Worm (Caenorhabditis elegans) whole organism, L1 larva: ENCODE measurements around the gene B0361.4.

Experiments used
- C16A3.4 ChIP-seq: fragments of 150-350 bp; optimal IDR thresholded peaks from 2 replicates; lab custom pipeline; 2014; ENCODE audit warnings: missing biosample characterization, missing genetic modification characterization
- C34B4.2 ChIP-seq: sonication (generic microtip); optimal IDR thresholded peaks from 2 replicates; lab custom pipeline; 2017; ENCODE audit warnings: mild to moderate bottlenecking, missing genetic modification characterization, missing compliant biosample characterization
- F16B12.6 ChIP-seq: fragments of 150-350 bp; optimal IDR thresholded peaks from 2 replicates; lab custom pipeline; 2014; ENCODE audit warnings: missing biosample characterization, missing genetic modification characterization
- alr-1 ChIP-seq: fragments of 200-800 bp; sonication (Bioruptor generic); optimal IDR thresholded peaks from 2 replicates; lab custom pipeline; 2018; ENCODE audit warnings: borderline replicate concordance, mild to moderate bottlenecking, missing genetic modification characterization, missing compliant biosample characterization
- aly-2 ChIP-seq: fragments of 150-350 bp; optimal IDR thresholded peaks from 2 replicates; lab custom pipeline; 2014; ENCODE audit warnings: missing biosample characterization, missing genetic modification characterization
- ama-1 ChIP-seq: fragments of 150-350 bp; optimal IDR thresholded peaks from 2 replicates; lab custom pipeline; 2014
- blmp-1 ChIP-seq: fragments of 150-350 bp; optimal IDR thresholded peaks from 2 replicates; lab custom pipeline; 2014; ENCODE audit warnings: missing biosample characterization, missing genetic modification characterization
- ceh-63 ChIP-seq: fragments of 200-800 bp; sonication (Bioruptor generic); optimal IDR thresholded peaks from 2 replicates; lab custom pipeline; 2018; ENCODE audit warnings: mild to moderate bottlenecking, missing genetic modification characterization, missing compliant biosample characterization
- ces-1 ChIP-seq: fragments of 150-350 bp; optimal IDR thresholded peaks from 2 replicates; lab custom pipeline; 2014; ENCODE audit warnings: missing biosample characterization, missing genetic modification reagents, missing genetic modification characterization
- dpl-1 ChIP-seq, 3 experiments: fragments of 150-350 bp in 2 of 3; sonication (generic microtip) in 1 of 3; optimal IDR thresholded peaks; 2 replicates each; lab custom pipeline; 2014 to 2017; ENCODE audit warnings: missing biosample characterization in 3 of 3, missing genetic modification characterization in 3 of 3, missing genetic modification reagents in 3 of 3
- efl-1 ChIP-seq, 4 experiments: fragments of 150-350 bp; optimal IDR thresholded peaks in 3 of 4; peaks in 1 of 4; 1 replicate in 1 of 4; 2 replicates in 3 of 4; lab custom pipeline; 2014; ENCODE audit warnings: missing biosample characterization in 2 of 4, missing genetic modification characterization in 2 of 4, missing genetic modification reagents in 2 of 4
- efl-3 ChIP-seq: fragments of 200-800 bp; sonication (Bioruptor generic); optimal IDR thresholded peaks from 2 replicates; lab custom pipeline; 2018; ENCODE audit warnings: mild to moderate bottlenecking, missing genetic modification characterization, missing compliant biosample characterization
- egl-13 ChIP-seq: sonication (generic microtip); optimal IDR thresholded peaks from 2 replicates; lab custom pipeline; 2016; ENCODE audit warnings: missing genotype, missing genetic modification reagents, missing genetic modification characterization, missing compliant biosample characterization
- elt-2 ChIP-seq: sonication (generic microtip); optimal IDR thresholded peaks from 2 replicates; lab custom pipeline; 2016; ENCODE audit warnings: missing genetic modification characterization, mild to moderate bottlenecking, inconsistent platforms, missing compliant biosample characterization, missing genetic modification reagents
- elt-3 ChIP-seq, 6 experiments: fragments of 150-350 bp in 1 of 6; sonication (generic microtip); optimal IDR thresholded peaks; 2 replicates each; lab custom pipeline; 2017 to 2018; ENCODE audit warnings: missing biosample characterization in 6 of 6, missing genetic modification characterization in 6 of 6, inconsistent platforms in 1 of 6
- fkh-4 ChIP-seq: sonication (generic microtip); optimal IDR thresholded peaks from 2 replicates; lab custom pipeline; 2016; ENCODE audit warnings: missing compliant biosample characterization, missing genetic modification characterization, borderline replicate concordance
- fkh-8 ChIP-seq: sonication (generic microtip); optimal IDR thresholded peaks from 2 replicates; lab custom pipeline; 2016; ENCODE audit warnings: mild to moderate bottlenecking, missing genetic modification characterization, missing compliant biosample characterization
- grh-1 ChIP-seq: fragments of 200-800 bp; sonication (Bioruptor generic); IDR thresholded peaks from 2 replicates; pipeline ENCODE4 v1.3.6; 2022; ENCODE audit warnings: missing genetic modification reagents, missing genetic modification characterization, missing compliant biosample characterization
- hpl-2 ChIP-seq: fragments of 150-350 bp; optimal IDR thresholded peaks from 2 replicates; lab custom pipeline; 2014; ENCODE audit warnings: missing biosample characterization, missing genetic modification reagents, missing genetic modification characterization
- isw-1 ChIP-seq: fragments of 200-800 bp; sonication (Bioruptor generic); IDR thresholded peaks from 2 replicates; pipeline ENCODE4 v1.3.6; 2022; ENCODE audit warnings: missing genetic modification characterization, missing compliant biosample characterization
- lin-14 ChIP-seq: fragments of 200-800 bp; sonication (Bioruptor generic); optimal IDR thresholded peaks from 2 replicates; lab custom pipeline; 2018; ENCODE audit warnings: mild to moderate bottlenecking, missing genetic modification characterization, moderate library complexity, missing compliant biosample characterization
- lin-15B ChIP-seq: fragments of 150-350 bp; sonication (generic microtip); optimal IDR thresholded peaks from 3 replicates; lab custom pipeline; 2014; ENCODE audit warnings: missing biosample characterization, missing genetic modification characterization
- lir-3 ChIP-seq: sonication (generic microtip); optimal IDR thresholded peaks from 2 replicates; lab custom pipeline; 2016; ENCODE audit warnings: mild to moderate bottlenecking, missing genetic modification characterization, moderate library complexity, missing compliant biosample characterization; ENCODE audit not compliant: poor library complexity
- mab-9 ChIP-seq: fragments of 200-800 bp; sonication (Bioruptor generic); IDR thresholded peaks from 2 replicates; pipeline ENCODE4 v1.3.6; 2022; ENCODE audit warnings: missing genetic modification reagents, missing genetic modification characterization, missing compliant biosample characterization
- mef-2 ChIP-seq: fragments of 150-350 bp; optimal IDR thresholded peaks from 2 replicates; lab custom pipeline; 2014; ENCODE audit warnings: missing biosample characterization, missing genetic modification characterization
- nhr-12 ChIP-seq: sonication (generic microtip); optimal IDR thresholded peaks from 2 replicates; lab custom pipeline; 2017; ENCODE audit warnings: missing biosample characterization, missing genetic modification characterization
- nhr-19 ChIP-seq: fragments of 200-800 bp; sonication (Bioruptor generic); conservative IDR thresholded peaks from 2 replicates; pipeline ENCODE4 v1.3.6; 2022; ENCODE audit warnings: missing genetic modification characterization, missing compliant biosample characterization
- nhr-20 ChIP-seq: sonication (generic microtip); optimal IDR thresholded peaks from 2 replicates; lab custom pipeline; 2016; ENCODE audit warnings: mild to moderate bottlenecking, missing genetic modification characterization, missing compliant biosample characterization
- nhr-237 ChIP-seq: fragments of 150-350 bp; optimal IDR thresholded peaks from 2 replicates; lab custom pipeline; 2014; ENCODE audit warnings: missing biosample characterization, missing genetic modification characterization
- nhr-77 ChIP-seq: fragments of 150-350 bp; optimal IDR thresholded peaks from 2 replicates; lab custom pipeline; 2014; ENCODE audit warnings: missing biosample characterization, missing genetic modification characterization
- nhr-84 ChIP-seq: sonication (generic microtip); optimal IDR thresholded peaks from 2 replicates; lab custom pipeline; 2017; ENCODE audit warnings: missing biosample characterization, missing genetic modification characterization
- nhr-85 ChIP-seq: sonication (generic microtip); peaks from one replicate; lab custom pipeline; 2016; ENCODE audit warnings: missing genetic modification characterization, inconsistent platforms, missing compliant biosample characterization
- nhr-90 ChIP-seq: sonication (generic microtip); optimal IDR thresholded peaks from 2 replicates; lab custom pipeline; 2016; ENCODE audit warnings: mild to moderate bottlenecking, missing genetic modification characterization, missing compliant biosample characterization; ENCODE audit not compliant: poor library complexity
- pqm-1 ChIP-seq: sonication (generic microtip); optimal IDR thresholded peaks from 3 replicates; lab custom pipeline; 2017; ENCODE audit warnings: missing biosample characterization, missing genetic modification characterization
- snpc-4 ChIP-seq: fragments of 150-350 bp; optimal IDR thresholded peaks from 2 replicates; lab custom pipeline; 2014; ENCODE audit warnings: missing biosample characterization, missing genetic modification characterization
- snu-23 ChIP-seq: sonication (generic microtip); optimal IDR thresholded peaks from 2 replicates; lab custom pipeline; 2016; ENCODE audit warnings: missing genetic modification characterization, missing compliant biosample characterization
- sox-4 ChIP-seq: sonication (generic microtip); optimal IDR thresholded peaks from 2 replicates; lab custom pipeline; 2016; ENCODE audit warnings: missing genetic modification characterization, missing compliant biosample characterization
- sptf-1 ChIP-seq: fragments of 150-350 bp; optimal IDR thresholded peaks from 2 replicates; lab custom pipeline; 2014; ENCODE audit warnings: missing biosample characterization, missing genetic modification characterization
- sup-37 ChIP-seq: fragments of 200-800 bp; sonication (Bioruptor generic); optimal IDR thresholded peaks from 2 replicates; lab custom pipeline; 2018; ENCODE audit warnings: mild to moderate bottlenecking, missing genetic modification characterization, missing compliant biosample characterization
- tlp-1 ChIP-seq: fragments of 150-350 bp; optimal IDR thresholded peaks from 2 replicates; lab custom pipeline; 2014; ENCODE audit warnings: missing biosample characterization, missing genetic modification characterization
- unc-130 ChIP-seq: fragments of 150-350 bp; optimal IDR thresholded peaks from 2 replicates; lab custom pipeline; 2017; ENCODE audit warnings: missing biosample characterization, missing genetic modification characterization, inconsistent platforms
- unc-30 ChIP-seq: sonication (generic microtip); optimal IDR thresholded peaks from 2 replicates; lab custom pipeline; 2017; ENCODE audit warnings: missing biosample characterization, missing genetic modification characterization
- unc-62 ChIP-seq: fragments of 150-350 bp; optimal IDR thresholded peaks from 2 replicates; lab custom pipeline; 2014; ENCODE audit warnings: missing biosample characterization, missing genetic modification reagents, missing genetic modification characterization
- unc-86 ChIP-seq: sonication (generic microtip); optimal IDR thresholded peaks from 2 replicates; lab custom pipeline; 2016; ENCODE audit warnings: missing genetic modification characterization, missing compliant biosample characterization
- unc-98 ChIP-seq: fragments of 200-800 bp; sonication (Bioruptor generic); IDR thresholded peaks from 2 replicates; pipeline ENCODE4 v1.3.6; 2022; ENCODE audit warnings: missing genetic modification characterization, missing compliant biosample characterization
- zag-1 ChIP-seq: fragments of 150-350 bp; optimal IDR thresholded peaks from 2 replicates; lab custom pipeline; 2014; ENCODE audit warnings: missing biosample characterization, missing genetic modification characterization
- zip-4 ChIP-seq: fragments of 200-800 bp; sonication (Bioruptor generic); optimal IDR thresholded peaks from 2 replicates; lab custom pipeline; 2018; ENCODE audit warnings: mild to moderate bottlenecking, missing genetic modification characterization, moderate library complexity, missing compliant biosample characterization
- ztf-11 ChIP-seq, 2 experiments: sonication (generic microtip); optimal IDR thresholded peaks; 2 replicates each; lab custom pipeline; 2016 to 2017; ENCODE audit warnings: missing genetic modification characterization in 2 of 2, missing biosample characterization in 1 of 2, missing compliant biosample characterization in 1 of 2
- ztf-4 ChIP-seq: fragments of 150-350 bp; optimal IDR thresholded peaks from 2 replicates; lab custom pipeline; 2014; ENCODE audit warnings: missing biosample characterization, missing genetic modification characterization

The B0361.4 gene

DNA sequence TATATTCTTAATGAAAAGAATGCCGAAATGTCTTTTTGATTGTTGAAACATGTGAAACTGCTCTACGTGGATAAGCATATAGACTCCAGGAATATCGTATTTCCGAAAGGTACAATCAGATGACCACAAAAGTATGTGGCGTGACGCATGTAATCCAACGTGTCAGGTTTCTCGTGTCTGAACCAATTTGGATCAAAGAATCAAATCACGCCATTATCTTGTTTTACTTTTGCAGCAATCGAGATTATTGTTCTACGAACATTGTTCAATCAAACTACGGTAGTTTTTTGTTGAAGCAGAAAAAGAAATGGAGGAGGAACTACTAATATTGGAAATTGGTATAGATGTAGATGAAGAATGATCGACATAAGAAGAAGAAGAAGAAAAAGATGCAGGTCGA is 14.9 kb downstream of the B0361.4 start (continued):
- TF ChIP-seq efl-1 (optimal IDR thresholded peaks at IDR 0.05; lab: Kevin White, UChicago) (no peak), efl-1 (GFP tag; optimal IDR thresholded peaks at IDR 0.05 in 1 of 2; lab: Kevin White, UChicago) (peak in 1 of 2 experiments; percentile 72), lin-14 (GFP tag; lab: Kevin White, UChicago) (peak; percentile 55), unc-62 (no peak), blmp-1 (peak; percentile 56), nhr-85 (tag; lab: Kevin White, UChicago) (peak; percentile 82)

DNA sequence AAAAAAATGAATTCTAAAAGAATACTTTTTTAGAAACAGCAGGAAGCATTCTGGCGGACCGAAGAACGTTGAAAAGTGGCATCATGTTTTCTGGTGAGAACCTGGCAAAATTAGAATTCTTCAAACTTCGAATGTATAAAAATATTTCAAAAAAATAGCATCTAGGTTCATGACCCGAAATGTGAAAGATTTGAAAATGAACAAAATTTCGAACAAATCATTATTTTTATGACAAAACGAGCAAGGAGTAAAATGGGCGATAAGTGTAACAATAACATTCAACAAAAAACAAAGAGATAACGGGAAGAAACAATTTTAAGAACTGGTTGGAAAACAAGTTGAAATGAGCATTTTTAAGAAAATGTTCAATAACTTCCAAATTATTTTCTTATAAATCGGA is 16.5 kb downstream of the B0361.4 start, which contains the start of gene psd-1:
TSS of gene psd-1 (minus strand) at position 101 of the 400 bp plus-strand sequence.
- TF ChIP-seq nhr-237 (tag; lab: Kevin White, UChicago) (no peak), efl-3 (GFP tag; lab: Kevin White, UChicago) (no peak), dpl-1 (GFP tag; optimal IDR thresholded peaks at IDR 0.05; lab: Kevin White, UChicago) (no peak), snu-23 (GFP tag; lab: Kevin White, UChicago) (no peak)
- TF ChIP-seq, all 84 proteins: peak for 0

DNA sequence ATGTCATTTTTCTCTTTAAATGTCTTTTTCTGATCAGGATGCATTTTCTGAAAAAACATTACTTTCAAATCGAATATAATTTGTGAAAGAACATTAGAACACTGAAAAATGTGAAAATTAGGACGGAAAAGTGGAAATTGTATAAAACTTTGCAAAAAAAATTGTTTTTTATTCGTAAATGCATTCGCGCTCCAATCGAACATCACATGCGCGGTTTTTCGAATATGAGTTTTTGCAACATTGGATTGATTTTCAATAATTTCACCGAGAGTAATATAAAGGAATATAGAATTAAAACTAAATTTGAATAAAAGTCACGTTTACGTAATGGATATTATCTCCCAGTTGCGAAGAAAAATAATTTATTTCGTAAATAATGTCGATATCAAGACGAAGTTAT is 18.4 kb downstream of the B0361.4 start, which contains the start of the genes spot-1 and B0361.11:
TSS of gene spot-1 (minus strand) at position 47 of the 400 bp plus-strand sequence.
TSS of gene B0361.11 (plus strand) at position 372 of the 400 bp plus-strand sequence.
- no peak for TF ChIP-seq nhr-12
- TF ChIP-seq elt-2 (tag; lab: Kevin White, UChicago), result peak; percentile 19
- peak; percentile 68 for TF ChIP-seq nhr-19 (GFP tag; lab: Robert Waterston, UW)
- peak; percentile 52 for TF ChIP-seq nhr-90 (tag; lab: Kevin White, UChicago)
- TF ChIP-seq sox-4, result peak; percentile 0
- TF ChIP-seq grh-1 (GFP tag; lab: Robert Waterston, UW), result peak; percentile 43
- TF ChIP-seq unc-30 (tag; lab: Kevin White, UChicago), result no peak
- TF ChIP-seq F16B12.6 (tag; lab: Kevin White, UChicago), result peak; percentile 34
- TF ChIP-seq isw-1, result peak; percentile 58
- TF ChIP-seq nhr-84 (tag; lab: Kevin White, UChicago), result no peak
- peak; percentile 83 for TF ChIP-seq nhr-85 (tag; lab: Kevin White, UChicago)
- no peak for TF ChIP-seq zag-1 (tag; lab: Kevin White, UChicago)
- TF ChIP-seq pqm-1, result no peak
- no peak for TF ChIP-seq ama-1 (lab: Kevin White, UChicago)
- peak; percentile 31 for TF ChIP-seq unc-86
- no peak for TF ChIP-seq sptf-1 (tag; lab: Kevin White, UChicago)
- TF ChIP-seq alr-1 (tag; lab: Kevin White, UChicago), result no peak
- no peak for TF ChIP-seq mab-9 (GFP tag; lab: Robert Waterston, UW)
- no peak for TF ChIP-seq C34B4.2 (tag; lab: Kevin White, UChicago)
- TF ChIP-seq ztf-11 (tag; optimal IDR thresholded peaks at IDR 0.05; lab: Kevin White, UChicago), result no peak
- TF ChIP-seq zip-4, result no peak
- peak; percentile 67 for TF ChIP-seq unc-130 (tag; lab: Kevin White, UChicago)
- no peak for TF ChIP-seq aly-2
- TF ChIP-seq fkh-8 (tag; lab: Kevin White, UChicago), result no peak
- no peak for TF ChIP-seq tlp-1
- peak; percentile 41 for TF ChIP-seq lir-3 (tag; lab: Kevin White, UChicago)
- TF ChIP-seq C16A3.4, result peak; percentile 72
- peak; percentile 22 for TF ChIP-seq egl-13 (tag; lab: Kevin White, UChicago)
- TF ChIP-seq ces-1, result no peak
- peak; percentile 53 for TF ChIP-seq lin-15B (tag; lab: Kevin White, UChicago)
- TF ChIP-seq unc-98 (GFP tag; lab: Robert Waterston, UW), result no peak
- TF ChIP-seq dpl-1 (GFP tag; optimal IDR thresholded peaks at IDR 0.05; lab: Kevin White, UChicago), result peak; percentile 93 to 97 (median 97)
- no peak for TF ChIP-seq unc-62
- TF ChIP-seq mef-2 (tag; lab: Kevin White, UChicago), result no peak
- no peak for TF ChIP-seq fkh-4 (tag; lab: Kevin White, UChicago)
- TF ChIP-seq elt-3 (tag; optimal IDR thresholded peaks at IDR 0.05; lab: Kevin White, UChicago), result peak in 2 of 6 experiments; percentile 31 to 50
- no peak for TF ChIP-seq nhr-77 (tag; lab: Kevin White, UChicago)
- TF ChIP-seq efl-3 (GFP tag; lab: Kevin White, UChicago), result no peak
- peak; percentile 70 for TF ChIP-seq nhr-20
- TF ChIP-seq snpc-4 (tag; lab: Kevin White, UChicago), result peak; percentile 72
- TF ChIP-seq ztf-4 (tag; lab: Kevin White, UChicago), result no peak
- no peak for TF ChIP-seq ceh-63 (GFP tag; lab: Kevin White, UChicago)
- no peak for TF ChIP-seq sup-37 (GFP tag; lab: Kevin White, UChicago)
- TF ChIP-seq hpl-2 (GFP tag; lab: Kevin White, UChicago), result no peak
